Fruit fly (Drosophila melanogaster): ENCODE results near the gene CG11854.

CG11854 gene

dm6 chr3R:25215123-25215522 is 26.7 kb upstream of the CG11854 start, which contains the start of gene Saysd1 (continued):
- 0 out of 2 replicates have a peak, but pooled peaks have one; percentile 21 for TF ChIP-seq CG6689 (GFP tag; IDR thresholded peaks at IDR 0.05)
- no peak for TF ChIP-seq Ravus (GFP tag; IDR thresholded peaks at IDR 0.05)
- TF ChIP-seq CG1024 (GFP tag; IDR thresholded peaks at IDR 0.05), result no peak
- TF ChIP-seq H15 (GFP tag; IDR thresholded peaks at IDR 0.05), result no peak
- no peak for TF ChIP-seq gem (tag; optimal IDR thresholded peaks at IDR 0.05)
- peak; percentile 32; the same call in 1 of the 2 replicates for TF ChIP-seq E2f2 (GFP tag; IDR thresholded peaks at IDR 0.05)
- no peak for TF ChIP-seq Bdp1 (GFP tag; optimal IDR thresholded peaks at IDR 0.05)
- TF ChIP-seq ham (GFP tag; IDR thresholded peaks at IDR 0.05), result no peak
- no peak for TF ChIP-seq prd (optimal IDR thresholded peaks at IDR 0.05)
- peak; percentile 48 for TF ChIP-seq prd (GFP tag; IDR thresholded peaks at IDR 0.05)
- no peak for TF ChIP-seq Poxn (GFP tag; IDR thresholded peaks at IDR 0.05)
- TF ChIP-seq odd (GFP tag; optimal IDR thresholded peaks at IDR 0.05), result no peak
- no peak for TF ChIP-seq sens-2 (GFP tag; IDR thresholded peaks at IDR 0.05)
- peak; percentile 4 for TF ChIP-seq CG8290 (GFP tag; optimal IDR thresholded peaks at IDR 0.05)
- TF ChIP-seq CG8290 (tag; optimal IDR thresholded peaks at IDR 0.05), result peak in 1 of 2 experiments; percentile 5
- peak; percentile 88 for TF ChIP-seq sens (GFP tag)
- no peak for TF ChIP-seq dati (GFP tag; IDR thresholded peaks at IDR 0.05)
- TF ChIP-seq Camta (GFP tag; optimal IDR thresholded peaks at IDR 0.05), result peak; percentile 4
- TF ChIP-seq Sin3A (optimal IDR thresholded peaks at IDR 0.05), result no peak
- TF ChIP-seq shn (GFP tag; optimal IDR thresholded peaks at IDR 0.05), result no peak
- TF ChIP-seq HLHmδ (GFP tag; optimal IDR thresholded peaks at IDR 0.05), result no peak
- no peak for TF ChIP-seq CG14050 (GFP tag; IDR thresholded peaks at IDR 0.05)
- peak; percentile 45 for TF ChIP-seq CG17359 (tag; optimal IDR thresholded peaks at IDR 0.05)
- peak; percentile 10 for TF ChIP-seq zfh2 (GFP tag; optimal IDR thresholded peaks at IDR 0.05)
- TF ChIP-seq E2f1 (GFP tag; IDR thresholded peaks at IDR 0.05), result 0 out of 2 replicates have a peak, but pooled peaks have one; percentile 28
- peak; percentile 50 for TF ChIP-seq Ets65A (GFP tag)
- peak; percentile 47; the same call in 1 of the 2 replicates for TF ChIP-seq NFAT (GFP tag; IDR thresholded peaks at IDR 0.05)
- TF ChIP-seq Antp (GFP tag; optimal IDR thresholded peaks at IDR 0.05), result no peak
- peak; percentile 26 for TF ChIP-seq Ets97D (GFP tag; optimal IDR thresholded peaks at IDR 0.05)
- TF ChIP-seq CG6791 (GFP tag; IDR thresholded peaks at IDR 0.05; ENCODE audit: partially characterized antibody), result peak; percentile 92
- TF ChIP-seq CG14965 (GFP tag; optimal IDR thresholded peaks at IDR 0.05; ENCODE audit: borderline replicate concordance), result no peak
- peak; percentile 60 for TF ChIP-seq vvl (GFP tag; IDR thresholded peaks at IDR 0.05)
- TF ChIP-seq CG7963 (GFP tag; IDR thresholded peaks at IDR 0.05; ENCODE audit: partially characterized antibody), result peak; percentile 90
- TF ChIP-seq pho (GFP tag; optimal IDR thresholded peaks at IDR 0.05), result no peak
- 0 out of 3 replicates have a peak, but pooled peaks have one; percentile 48 for TF ChIP-seq CG2199 (GFP tag; IDR thresholded peaks at IDR 0.05)
- TF ChIP-seq CG17568 (GFP tag; optimal IDR thresholded peaks at IDR 0.05), result no peak
- TF ChIP-seq ash1 (GFP tag; optimal IDR thresholded peaks at IDR 0.05), result no peak
- TF ChIP-seq CG14441 (GFP tag; IDR thresholded peaks at IDR 0.05), result peak; percentile 51; the same call in 1 of the 2 replicates
- no peak for TF ChIP-seq Lhr (GFP tag; optimal IDR thresholded peaks at IDR 0.05)
- TF ChIP-seq D19B (GFP tag; optimal IDR thresholded peaks at IDR 0.05), result no peak
- no peak for TF ChIP-seq CG6813 (GFP tag; optimal IDR thresholded peaks at IDR 0.05)
- no peak for TF ChIP-seq CG12942 (GFP tag; optimal IDR thresholded peaks at IDR 0.05)
- peak; percentile 14 for TF ChIP-seq kay (GFP tag; optimal IDR thresholded peaks at IDR 0.05)
- no peak for TF ChIP-seq slp2 (GFP tag; optimal IDR thresholded peaks at IDR 0.05)
- TF ChIP-seq CG18619 (GFP tag; optimal IDR thresholded peaks at IDR 0.05), result no peak
- TF ChIP-seq MTF-1 (GFP tag; optimal IDR thresholded peaks at IDR 0.05; ENCODE audit: borderline replicate concordance), result no peak
- no peak for TF ChIP-seq CG1647 (GFP tag; optimal IDR thresholded peaks at IDR 0.05)
- TF ChIP-seq CG42726 (GFP tag; IDR thresholded peaks at IDR 0.05; ENCODE audit: partially characterized antibody), result peak; percentile 29; the same call in 1 of the 2 replicates
- no peak for TF ChIP-seq CG7745 (tag; optimal IDR thresholded peaks at IDR 0.05)
- no peak for TF ChIP-seq Lpt (GFP tag; optimal IDR thresholded peaks at IDR 0.05)
- TF ChIP-seq gro (GFP tag; optimal IDR thresholded peaks at IDR 0.05), result no peak
- TF ChIP-seq CG17829 (tag; optimal IDR thresholded peaks at IDR 0.05), result no peak
- TF ChIP-seq twi (tag; optimal IDR thresholded peaks at IDR 0.05), result no peak
